Fruit fly (Drosophila melanogaster) whole organism, embryonic: Measurements from ENCODE around the gene CG1638.

ENCODE experiments used
- BtbVII ChIP-seq: fragments of 200-800 bp; sonication (Bioruptor generic); optimal IDR thresholded peaks from 3 replicates; lab custom pipeline; 2017; ENCODE audit warnings: missing biosample characterization, mild to moderate bottlenecking, missing genetic modification characterization
- CG10267 ChIP-seq: fragments of 200-800 bp; sonication (Bioruptor generic); optimal IDR thresholded peaks from 2 replicates; lab custom pipeline; 2018; ENCODE audit warnings: missing biosample characterization, mild to moderate bottlenecking, missing genetic modification characterization, moderate library complexity
- CG10979 ChIP-seq: fragments of 200-800 bp; sonication (Bioruptor generic); optimal IDR thresholded peaks from 2 replicates; lab custom pipeline; 2018; ENCODE audit warnings: missing biosample characterization, mild to moderate bottlenecking, missing genetic modification characterization, moderate library complexity
- CG11247 ChIP-seq: fragments of 200-800 bp; sonication (Bioruptor generic); IDR thresholded peaks from 2 replicates; pipeline ENCODE4 v1.3.6; 2022; ENCODE audit warnings: missing biosample characterization, missing genetic modification characterization
- CG11504 ChIP-seq: fragments of 200-800 bp; sonication (Bioruptor generic); optimal IDR thresholded peaks from 3 replicates; lab custom pipeline; 2019; ENCODE audit warnings: missing biosample characterization, mild to moderate bottlenecking, missing genetic modification characterization, moderate library complexity
- CG11695 ChIP-seq: fragments of 200-800 bp; sonication (Bioruptor generic); IDR thresholded peaks from 3 replicates; pipeline ENCODE4 v1.3.6; 2022; ENCODE audit warnings: missing biosample characterization, missing genetic modification characterization
- CG12104 ChIP-seq: fragments of 200-800 bp; sonication (Bioruptor generic); optimal IDR thresholded peaks from 3 replicates; lab custom pipeline; 2016; ENCODE audit warnings: missing biosample characterization, missing genetic modification characterization
- CG12299 ChIP-seq: fragments of 200-800 bp; sonication (Bioruptor generic); optimal IDR thresholded peaks from 2 replicates; lab custom pipeline; 2018; ENCODE audit warnings: missing biosample characterization, mild to moderate bottlenecking, missing genetic modification characterization
- CG13624 ChIP-seq: fragments of 200-800 bp; sonication (Bioruptor generic); optimal IDR thresholded peaks from 2 replicates; lab custom pipeline; 2016; ENCODE audit warnings: missing biosample characterization, missing genetic modification characterization
- CG18599 ChIP-seq: fragments of 200-800 bp; sonication (Bioruptor generic); optimal IDR thresholded peaks from 3 replicates; lab custom pipeline; 2017; ENCODE audit warnings: missing biosample characterization, missing genetic modification characterization, mild to moderate bottlenecking, moderate library complexity, missing genetic modification reagents
- CG2116 ChIP-seq: fragments of 200-800 bp; sonication (Bioruptor generic); optimal IDR thresholded peaks from 3 replicates; lab custom pipeline; 2018; ENCODE audit warnings: missing biosample characterization, mild to moderate bottlenecking, missing genetic modification characterization
- CG32767 ChIP-seq: fragments of 200-800 bp; sonication (Bioruptor generic); IDR thresholded peaks from 2 replicates; pipeline ENCODE4 v1.3.6; 2022; ENCODE audit warnings: missing biosample characterization, missing genetic modification characterization
- CG4404 ChIP-seq: fragments of 200-800 bp; sonication (Bioruptor generic); IDR thresholded peaks from 2 replicates; pipeline ENCODE4 v1.3.6; 2022; ENCODE audit warnings: missing biosample characterization, missing genetic modification characterization
- CG4424 ChIP-seq: fragments of 200-800 bp; sonication (Bioruptor generic); optimal IDR thresholded peaks from 3 replicates; lab custom pipeline; 2016; ENCODE audit warnings: missing biosample characterization, missing genetic modification characterization
- CG6689 ChIP-seq: fragments of 200-800 bp; sonication (Bioruptor generic); IDR thresholded peaks from 2 replicates; pipeline ENCODE4 v1.3.6; 2022; ENCODE audit warnings: missing biosample characterization, missing genetic modification characterization
- CG7556 ChIP-seq: fragments of 200-800 bp; sonication (Bioruptor generic); optimal IDR thresholded peaks from 2 replicates; lab custom pipeline; 2017; ENCODE audit warnings: missing biosample characterization, mild to moderate bottlenecking, missing genetic modification characterization
- CG7963 ChIP-seq: fragments of 200-800 bp; sonication (Bioruptor generic); IDR thresholded peaks from 3 replicates; pipeline ENCODE4 v1.3.6; 2022; ENCODE audit warnings: missing biosample characterization, missing genetic modification characterization; ENCODE audit not compliant: partially characterized antibody
- CG8765 ChIP-seq: fragments of 200-800 bp; sonication (Bioruptor generic); IDR thresholded peaks from 2 replicates; pipeline ENCODE4 v1.3.6; 2022; ENCODE audit warnings: missing biosample characterization, missing genetic modification characterization
- CG9437 ChIP-seq: fragments of 200-800 bp; sonication (Bioruptor generic); optimal IDR thresholded peaks from 2 replicates; lab custom pipeline; 2018; ENCODE audit warnings: missing biosample characterization, mild to moderate bottlenecking, missing genetic modification characterization
- CG9876 ChIP-seq: fragments of 200-800 bp; sonication (Bioruptor generic); optimal IDR thresholded peaks from 2 replicates; lab custom pipeline; 2016; ENCODE audit warnings: missing biosample characterization, missing genetic modification characterization
- CG9932 ChIP-seq: fragments of 200-800 bp; sonication (Bioruptor generic); IDR thresholded peaks from 2 replicates; pipeline ENCODE4 v1.3.6; 2022; ENCODE audit warnings: missing biosample characterization, missing genetic modification characterization
- CHES-1-like ChIP-seq: fragments of 200-800 bp; sonication (Bioruptor generic); optimal IDR thresholded peaks from 2 replicates; lab custom pipeline; 2016; ENCODE audit warnings: missing biosample characterization, missing genetic modification characterization
- Camta ChIP-seq: fragments of 200-800 bp; sonication (Bioruptor generic); optimal IDR thresholded peaks from 2 replicates; lab custom pipeline; 2016; ENCODE audit warnings: missing biosample characterization, missing genetic modification characterization
- CkIIα-i1 ChIP-seq: fragments of 200-800 bp; sonication (Bioruptor generic); IDR thresholded peaks from 2 replicates; pipeline ENCODE4 v1.3.6; 2022; ENCODE audit warnings: missing biosample characterization, missing genetic modification characterization
- Dll ChIP-seq: fragments of 200-800 bp; sonication (Bioruptor generic); IDR thresholded peaks from 4 replicates; pipeline ENCODE4 v1.3.6; 2022; ENCODE audit warnings: missing biosample characterization, missing genetic modification characterization; ENCODE audit not compliant: partially characterized antibody
- Drgx ChIP-seq: fragments of 200-800 bp; sonication (Bioruptor generic); IDR thresholded peaks from 2 replicates; pipeline ENCODE4 v1.3.6; 2022; ENCODE audit warnings: missing biosample characterization, missing genetic modification characterization
- Elba2 ChIP-seq: fragments of 200-800 bp; sonication (Bioruptor generic); optimal IDR thresholded peaks from 3 replicates; lab custom pipeline; 2016; ENCODE audit warnings: missing biosample characterization, missing genetic modification characterization
- Ets65A ChIP-seq: fragments of 200-800 bp; sonication (Bioruptor generic); peaks from one replicate; lab custom pipeline; 2016; ENCODE audit warnings: missing biosample characterization, missing genetic modification characterization
- HLH3B ChIP-seq: fragments of 200-800 bp; sonication (Bioruptor generic); IDR thresholded peaks from 2 replicates; pipeline ENCODE4 v1.3.6; 2022; ENCODE audit warnings: missing biosample characterization, missing genetic modification characterization
- Hr51 ChIP-seq, 2 experiments: fragments of 200-800 bp; sonication (Bioruptor generic); optimal IDR thresholded peaks; 2 replicates in 1 of 2; 3 replicates in 1 of 2; lab custom pipeline; 2016 to 2018; ENCODE audit warnings: missing biosample characterization in 2 of 2, missing genetic modification characterization in 2 of 2, mild to moderate bottlenecking in 1 of 2, moderate library complexity in 1 of 2
- Lpt ChIP-seq: fragments of >200 bp; optimal IDR thresholded peaks from 2 replicates; lab custom pipeline; 2018; ENCODE audit warnings: missing biosample characterization, missing genetic modification characterization
- Max ChIP-seq: fragments of 200-800 bp; sonication (Bioruptor generic); optimal IDR thresholded peaks from 2 replicates; lab custom pipeline; 2016; ENCODE audit warnings: missing biosample characterization, mild to moderate bottlenecking, missing genetic modification characterization
- Med ChIP-seq: fragments of 200-800 bp; sonication (Bioruptor generic); peaks from one replicate; lab custom pipeline; 2016; ENCODE audit warnings: missing biosample characterization, missing genetic modification characterization, mild to moderate bottlenecking, inconsistent platforms, moderate library complexity
- NC2α ChIP-seq: fragments of 200-800 bp; sonication (Bioruptor generic); optimal IDR thresholded peaks from 2 replicates; lab custom pipeline; 2016; ENCODE audit warnings: missing biosample characterization, missing genetic modification characterization
- Oli ChIP-seq: fragments of 200-800 bp; sonication (Bioruptor generic); optimal IDR thresholded peaks from 2 replicates; lab custom pipeline; 2018; ENCODE audit warnings: missing biosample characterization, mild to moderate bottlenecking, missing genetic modification characterization, moderate library complexity
- Rx ChIP-seq: fragments of 200-800 bp; sonication (Bioruptor generic); IDR thresholded peaks from 2 replicates; pipeline ENCODE4 v1.3.6; 2022; ENCODE audit warnings: missing biosample characterization, missing genetic modification characterization
- Sox102F ChIP-seq: fragments of 200-800 bp; sonication (Bioruptor generic); optimal IDR thresholded peaks from 2 replicates; lab custom pipeline; 2018; ENCODE audit warnings: missing biosample characterization, mild to moderate bottlenecking, missing genetic modification characterization, moderate library complexity
- Sry-β ChIP-seq: fragments of 200-800 bp; sonication (Bioruptor generic); optimal IDR thresholded peaks from 2 replicates; lab custom pipeline; 2018; ENCODE audit warnings: missing biosample characterization, mild to moderate bottlenecking, missing genetic modification characterization, moderate library complexity
- bsh ChIP-seq, 2 experiments: fragments of 200-800 bp; sonication (Bioruptor generic); optimal IDR thresholded peaks; 2 replicates each; lab custom pipeline; 2017 to 2018; ENCODE audit warnings: mild to moderate bottlenecking in 2 of 2, missing biosample characterization in 2 of 2, missing genetic modification characterization in 2 of 2, moderate library complexity in 1 of 2
- lmd ChIP-seq: fragments of 200-800 bp; sonication (Bioruptor generic); IDR thresholded peaks from 2 replicates; pipeline ENCODE4 v1.3.6; 2022; ENCODE audit warnings: missing biosample characterization, missing genetic modification characterization
- p53 ChIP-seq: fragments of 200-800 bp; sonication (Bioruptor generic); optimal IDR thresholded peaks from 2 replicates; lab custom pipeline; 2016; ENCODE audit warnings: missing biosample characterization, missing genetic modification characterization
- schlank ChIP-seq: fragments of 200-800 bp; sonication (Bioruptor generic); optimal IDR thresholded peaks from 2 replicates; lab custom pipeline; 2018; ENCODE audit warnings: missing biosample characterization, mild to moderate bottlenecking, missing genetic modification characterization
- sens-2 ChIP-seq: fragments of 200-800 bp; sonication (Bioruptor generic); IDR thresholded peaks from 2 replicates; pipeline ENCODE4 v1.3.6; 2022; ENCODE audit warnings: missing biosample characterization, missing genetic modification characterization
- shn ChIP-seq: fragments of 200-800 bp; sonication (Bioruptor generic); optimal IDR thresholded peaks from 3 replicates; lab custom pipeline; 2016; ENCODE audit warnings: missing biosample characterization, missing genetic modification characterization
- ttk ChIP-seq: fragments of 200-800 bp; sonication (Bioruptor generic); IDR thresholded peaks from 2 replicates; pipeline ENCODE4 v2.1.2; 2022; ENCODE audit warnings: missing biosample characterization, missing genetic modification characterization
- wor ChIP-seq: fragments of 200-800 bp; sonication (Bioruptor generic); IDR thresholded peaks from 2 replicates; pipeline ENCODE4 v1.3.6; 2022; ENCODE audit warnings: missing biosample characterization, missing genetic modification characterization

CG1638 gene

DNA sequence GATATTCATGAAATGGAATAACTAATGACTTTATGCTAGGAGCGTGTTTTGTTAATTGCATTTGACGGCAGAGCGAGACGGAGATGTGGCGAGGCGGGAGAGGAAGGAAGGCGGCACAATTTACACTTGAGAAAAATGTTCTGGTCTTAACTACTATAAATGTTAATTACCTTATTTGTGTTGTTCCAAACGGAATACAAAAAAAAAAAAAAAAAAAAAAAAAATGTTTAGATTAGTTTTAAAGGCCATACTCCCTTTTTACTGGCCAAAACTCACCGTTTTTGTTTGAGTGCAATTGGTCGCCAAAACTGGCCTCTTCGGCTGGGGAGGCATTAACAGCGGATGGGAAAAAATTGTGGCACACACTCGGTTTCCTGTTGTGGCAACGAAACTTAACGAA is 36.8 kb downstream of the CG1638 start (continued):
- TF ChIP-seq CG32767 (GFP tag; lab: Robert Waterston, UW) (no peak), Hr51 (GFP tag; optimal IDR thresholded peaks at IDR 0.05; lab: Kevin White, UChicago) (no peak), CG7963 (no peak), ttk (GFP tag; lab: Robert Waterston, UW) (no peak), Camta (GFP tag; lab: Kevin White, UChicago) (no peak), shn (GFP tag; lab: Kevin White, UChicago) (no peak), CG11247 (no peak), CG18599 (GFP tag; lab: Kevin White, UChicago) (peak; percentile 19), sens-2 (GFP tag; lab: Robert Waterston, UW) (no peak), schlank (tag; lab: Kevin White, UChicago) (no peak), Oli (no peak), CG12299 (tag; lab: Kevin White, UChicago) (no peak), CG6689 (GFP tag; lab: Robert Waterston, UW) (no peak), p53 (GFP tag; lab: Kevin White, UChicago) (no peak), BtbVII (GFP tag; lab: Kevin White, UChicago) (no peak), CG2116 (GFP tag; lab: Kevin White, UChicago) (no peak), Sry-β (no peak), Elba2 (GFP tag; lab: Kevin White, UChicago) (no peak), lmd (GFP tag; lab: Robert Waterston, UW) (peak; percentile 45), CG9876 (GFP tag; lab: Kevin White, UChicago) (no peak), Dll (GFP tag; lab: Robert Waterston, UW) (no peak), Sox102F (peak; percentile 26), CG11695 (no peak), CG7556 (GFP tag; lab: Kevin White, UChicago) (peak; percentile 21), CG4404 (GFP tag; lab: Robert Waterston, UW) (no peak), Drgx (no peak), CG9932 (GFP tag; lab: Robert Waterston, UW) (peak; percentile 11; the same call in 1 of the 2 replicates), HLH3B (GFP tag; lab: Robert Waterston, UW) (0 out of 2 replicates have a peak, but pooled peaks have one; percentile 26), CG12104 (GFP tag; lab: Kevin White, UChicago) (no peak), Rx (no peak), CkIIα-i1 (GFP tag; lab: Robert Waterston, UW) (no peak), CG13624 (no peak), NC2α (GFP tag; lab: Kevin White, UChicago) (no peak), bsh (GFP tag; optimal IDR thresholded peaks at IDR 0.05; lab: Kevin White, UChicago) (peak in 1 of 2 experiments; percentile 6), CG9437 (GFP tag; lab: Kevin White, UChicago) (no peak), CG4424 (GFP tag; lab: Kevin White, UChicago) (peak; percentile 3), Max (no peak), Ets65A (GFP tag; lab: Kevin White, UChicago) (peak; percentile 39), CG11504 (peak; percentile 11), CHES-1-like (GFP tag; lab: Kevin White, UChicago) (no peak), wor (GFP tag; lab: Robert Waterston, UW) (no peak), CG10267 (no peak), Lpt (no peak), Med (peak; percentile 65), CG10979 (no peak), CG8765 (GFP tag; lab: Robert Waterston, UW) (no peak)
